Worm (Caenorhabditis elegans): ENCODE measurements around the gene zfp-3.

The zfp-3 gene

ce11 chrX:1487096-1487495 lies 40.7 kb upstream of the zfp-3 start:
- TF ChIP-seq unc-30 (tag; optimal IDR thresholded peaks at IDR 0.05) (no peak), dpl-1 (GFP tag; optimal IDR thresholded peaks at IDR 0.05) (no peak), ces-1 (GFP tag; optimal IDR thresholded peaks at IDR 0.05) (no peak), ets-5 (GFP tag; IDR thresholded peaks at IDR 0.05) (no peak), lin-39 (tag; optimal IDR thresholded peaks at IDR 0.05) (no peak), ceh-63 (GFP tag; optimal IDR thresholded peaks at IDR 0.05) (no peak), unc-98 (GFP tag; IDR thresholded peaks at IDR 0.05) (no peak), Y116A8C.19 (tag; optimal IDR thresholded peaks at IDR 0.05; ENCODE audit: borderline replicate concordance) (no peak), hpl-2 (GFP tag; optimal IDR thresholded peaks at IDR 0.05) (no peak), blmp-1 (tag; optimal IDR thresholded peaks at IDR 0.05) (no peak), ztf-4 (tag; optimal IDR thresholded peaks at IDR 0.05) (no peak)

ce11 chrX:1486135-1486648 lies 39.7 kb upstream of the zfp-3 start, which contains the start of the genes D1005.10 and dhs-25:
Gene D1005.10 (minus strand): TSS chrX:1486185.
Gene dhs-25 (plus strand): TSS chrX:1486532.
- TF ChIP-seq ztf-4 (tag; optimal IDR thresholded peaks at IDR 0.05): peak; percentile 66
- TF ChIP-seq C04F5.9 (tag; optimal IDR thresholded peaks at IDR 0.05): no peak
- TF ChIP-seq jun-1 (tag; optimal IDR thresholded peaks at IDR 0.05): peak; percentile 61
- TF ChIP-seq aha-1 (tag; optimal IDR thresholded peaks at IDR 0.05): no peak
- peak; percentile 96 for TF ChIP-seq nhr-20 (tag; optimal IDR thresholded peaks at IDR 0.05)
- peak; percentile 31 for TF ChIP-seq zip-4 (GFP tag; optimal IDR thresholded peaks at IDR 0.05)
- peak; percentile 37 to 66 (median 50) for TF ChIP-seq ceh-82 (tag; optimal IDR thresholded peaks at IDR 0.05)
- peak; percentile 87 for TF ChIP-seq nhr-90 (tag; optimal IDR thresholded peaks at IDR 0.05; ENCODE audit: poor library complexity)
- peak; percentile 67 for TF ChIP-seq C16A3.4 (tag; optimal IDR thresholded peaks at IDR 0.05)
- peak; percentile 36 to 81 for TF ChIP-seq lin-35 (GFP tag; optimal IDR thresholded peaks at IDR 0.05)
- TF ChIP-seq dsc-1 (tag; optimal IDR thresholded peaks at IDR 0.05): peak; percentile 28
- TF ChIP-seq sup-37 (GFP tag; optimal IDR thresholded peaks at IDR 0.05): no peak
- TF ChIP-seq nhr-12 (tag; optimal IDR thresholded peaks at IDR 0.05): no peak
- no peak for TF ChIP-seq sox-4 (tag; optimal IDR thresholded peaks at IDR 0.05)
- TF ChIP-seq hlh-17 (GFP tag; optimal IDR thresholded peaks at IDR 0.05; ENCODE audit: borderline replicate concordance): no peak
- no peak for TF ChIP-seq ceh-8 (GFP tag; optimal IDR thresholded peaks at IDR 0.05)
- TF ChIP-seq pqm-1 (tag; optimal IDR thresholded peaks at IDR 0.05): no peak
- TF ChIP-seq Y116A8C.19 (tag; optimal IDR thresholded peaks at IDR 0.05; ENCODE audit: borderline replicate concordance): no peak
- TF ChIP-seq vab-15 (tag; optimal IDR thresholded peaks at IDR 0.05): no peak
- no peak for TF ChIP-seq ceh-63 (GFP tag; optimal IDR thresholded peaks at IDR 0.05)
- no peak for TF ChIP-seq egl-27 (tag; optimal IDR thresholded peaks at IDR 0.05)
- TF ChIP-seq efl-1 (optimal IDR thresholded peaks at IDR 0.05): peak; percentile 52 to 54
- peak in 1 of 2 experiments; percentile 71 for TF ChIP-seq efl-1 (GFP tag; optimal IDR thresholded peaks at IDR 0.05 in 1 of 2)
- no peak for TF ChIP-seq C34B4.2 (tag; optimal IDR thresholded peaks at IDR 0.05)
- TF ChIP-seq F16B12.6 (tag; optimal IDR thresholded peaks at IDR 0.05): no peak
- no peak for TF ChIP-seq lir-3 (tag; optimal IDR thresholded peaks at IDR 0.05; ENCODE audit: poor library complexity)
- no peak for TF ChIP-seq pax-3 (tag; optimal IDR thresholded peaks at IDR 0.05)
- no peak for TF ChIP-seq unc-86 (tag; optimal IDR thresholded peaks at IDR 0.05)
- no peak for TF ChIP-seq nhr-76 (tag; optimal IDR thresholded peaks at IDR 0.05)
- no peak for TF ChIP-seq unc-62 (GFP tag; optimal IDR thresholded peaks at IDR 0.05)
- no peak for TF ChIP-seq zag-1 (tag; optimal IDR thresholded peaks at IDR 0.05)
- TF ChIP-seq ztf-11 (tag; optimal IDR thresholded peaks at IDR 0.05): no peak
- peak; percentile 44 for TF ChIP-seq nhr-11 (tag; optimal IDR thresholded peaks at IDR 0.05)
- TF ChIP-seq swsn-7 (tag; optimal IDR thresholded peaks at IDR 0.05): peak; percentile 74
- no peak for TF ChIP-seq egl-13 (tag; optimal IDR thresholded peaks at IDR 0.05)
- peak; percentile 85 for TF ChIP-seq tbx-2 (tag; optimal IDR thresholded peaks at IDR 0.05)
- no peak for TF ChIP-seq hpl-2 (GFP tag; optimal IDR thresholded peaks at IDR 0.05)
- TF ChIP-seq unc-130 (tag; optimal IDR thresholded peaks at IDR 0.05): peak; percentile 68
- TF ChIP-seq nhr-71 (tag; optimal IDR thresholded peaks at IDR 0.05): peak; percentile 95
- peak; percentile 33 for TF ChIP-seq lin-39 (tag; optimal IDR thresholded peaks at IDR 0.05)
- TF ChIP-seq unc-30 (tag; optimal IDR thresholded peaks at IDR 0.05): no peak
- no peak for TF ChIP-seq nhr-237 (tag; optimal IDR thresholded peaks at IDR 0.05)
- no peak for TF ChIP-seq fkh-10 (GFP tag; optimal IDR thresholded peaks at IDR 0.05)
- TF ChIP-seq xbp-1 (tag; optimal IDR thresholded peaks at IDR 0.05): peak; percentile 77
- no peak for TF ChIP-seq ceh-88 (GFP tag; IDR thresholded peaks at IDR 0.05)

Measured in whole organism, L1 larva.